Fruit fly (Drosophila melanogaster): ENCODE results near the gene RYa-R.

DNA sequence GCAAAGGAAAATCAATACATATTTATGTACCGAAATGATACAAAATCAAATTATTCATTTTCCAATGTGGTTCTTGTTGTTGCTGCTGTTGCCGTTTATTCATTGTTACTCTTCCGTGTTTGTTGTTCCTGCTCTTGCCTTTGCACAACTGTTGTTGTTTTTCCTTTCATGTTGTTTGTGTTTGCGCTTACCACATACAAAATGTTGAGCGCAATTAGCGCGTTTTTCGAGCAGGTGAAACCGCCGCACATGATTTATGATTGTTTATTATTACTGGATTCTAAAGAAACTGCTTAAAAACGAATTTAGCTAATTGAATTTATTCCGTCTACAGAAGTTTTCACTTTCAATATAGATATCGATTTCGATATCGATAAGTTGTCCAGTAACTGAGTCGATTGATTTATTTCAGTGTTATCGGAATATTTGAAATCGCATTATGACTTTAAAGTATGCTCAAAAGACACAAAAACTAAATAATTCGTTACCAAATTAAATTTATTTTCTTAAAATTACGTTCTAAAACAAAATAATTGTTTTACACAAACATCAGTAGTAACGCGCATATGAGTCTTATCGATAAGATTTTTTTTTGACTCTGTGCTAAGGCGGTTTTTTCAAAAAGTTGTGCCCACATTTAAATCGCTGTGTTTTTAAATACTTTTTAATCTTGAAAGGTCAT, 32.2 kb upstream of the RYa-R start, which contains the start of gene Tsp97E:
- no peak for TF ChIP-seq CG11902 (GFP tag; optimal IDR thresholded peaks at IDR 0.05)
- TF ChIP-seq Hr38 (GFP tag; optimal IDR thresholded peaks at IDR 0.05) = no peak
- TF ChIP-seq Sox102F (GFP tag; optimal IDR thresholded peaks at IDR 0.05) = no peak
- peak; percentile 32 for TF ChIP-seq Sox14 (GFP tag; optimal IDR thresholded peaks at IDR 0.05)
- TF ChIP-seq pdm3 (GFP tag; optimal IDR thresholded peaks at IDR 0.05) = no peak
